Fruit fly (Drosophila melanogaster) whole organism, embryonic: Measurements from ENCODE around the gene retm.

Experiments
- CG10267 ChIP-seq: fragments of 200-800 bp; sonication (Bioruptor generic); optimal IDR thresholded peaks from 2 replicates; lab custom pipeline; 2018; ENCODE audit warnings: missing biosample characterization, mild to moderate bottlenecking, missing genetic modification characterization, moderate library complexity
- CG10979 ChIP-seq: fragments of 200-800 bp; sonication (Bioruptor generic); optimal IDR thresholded peaks from 2 replicates; lab custom pipeline; 2018; ENCODE audit warnings: missing biosample characterization, mild to moderate bottlenecking, missing genetic modification characterization, moderate library complexity
- CG11723 ChIP-seq: fragments of 200-800 bp; sonication (Bioruptor generic); optimal IDR thresholded peaks from 2 replicates; lab custom pipeline; 2017; ENCODE audit warnings: missing biosample characterization, mild to moderate bottlenecking, missing genetic modification characterization
- CG1233 ChIP-seq: fragments of 200-800 bp; sonication (Bioruptor generic); optimal IDR thresholded peaks from 4 replicates; lab custom pipeline; 2018; ENCODE audit warnings: missing biosample characterization, mild to moderate bottlenecking, missing genetic modification characterization
- CG12659 ChIP-seq: fragments of 200-800 bp; sonication (Bioruptor generic); optimal IDR thresholded peaks from 3 replicates; lab custom pipeline; 2017; ENCODE audit warnings: mild to moderate bottlenecking, missing biosample characterization, missing genetic modification reagents, missing genetic modification characterization
- CG1603 ChIP-seq: fragments of 200-800 bp; sonication (Bioruptor generic); optimal IDR thresholded peaks from 2 replicates; lab custom pipeline; 2019; ENCODE audit warnings: missing biosample characterization, mild to moderate bottlenecking, missing genetic modification characterization, moderate library complexity
- CG17361 ChIP-seq: fragments of 200-800 bp; sonication (Bioruptor generic); IDR thresholded peaks from 3 replicates; pipeline ENCODE4 v1.3.6; 2022; ENCODE audit warnings: missing biosample characterization, missing genetic modification characterization
- CG1792 ChIP-seq: fragments of 200-800 bp; sonication (Bioruptor generic); optimal IDR thresholded peaks from 2 replicates; lab custom pipeline; 2016; ENCODE audit warnings: missing biosample characterization, missing genetic modification characterization
- CG18011 ChIP-seq: fragments of 200-800 bp; sonication (Bioruptor generic); optimal IDR thresholded peaks from 2 replicates; lab custom pipeline; 2017; ENCODE audit warnings: missing biosample characterization, missing genetic modification characterization, mild to moderate bottlenecking, moderate library complexity, missing genotype
- CG2116 ChIP-seq: fragments of 200-800 bp; sonication (Bioruptor generic); optimal IDR thresholded peaks from 3 replicates; lab custom pipeline; 2018; ENCODE audit warnings: missing biosample characterization, mild to moderate bottlenecking, missing genetic modification characterization
- CG2889 ChIP-seq: fragments of 200-800 bp; sonication (Bioruptor generic); IDR thresholded peaks from 3 replicates; pipeline ENCODE4 v1.3.6; 2022; ENCODE audit warnings: missing biosample characterization, missing genetic modification characterization
- CG31365 ChIP-seq: fragments of 200-800 bp; sonication (Bioruptor generic); optimal IDR thresholded peaks from 2 replicates; lab custom pipeline; 2018; ENCODE audit warnings: missing biosample characterization, mild to moderate bottlenecking, missing genetic modification characterization
- CG32772 ChIP-seq: fragments of 200-800 bp; sonication (Bioruptor generic); IDR thresholded peaks from 2 replicates; pipeline ENCODE4 v1.3.6; 2022; ENCODE audit warnings: missing biosample characterization, missing genetic modification characterization
- CG4328 ChIP-seq: fragments of 200-800 bp; sonication (Bioruptor generic); optimal IDR thresholded peaks from 3 replicates; lab custom pipeline; 2017; ENCODE audit warnings: missing biosample characterization, missing genetic modification reagents, missing genetic modification characterization
- CG43689 ChIP-seq: fragments of 200-800 bp; sonication (Bioruptor generic); IDR thresholded peaks from 2 replicates; pipeline ENCODE4 v1.3.6; 2022; ENCODE audit warnings: missing biosample characterization, missing genetic modification characterization
- CG4617 ChIP-seq: fragments of 200-800 bp; sonication (Bioruptor generic); optimal IDR thresholded peaks from 3 replicates; lab custom pipeline; 2016; ENCODE audit warnings: missing biosample characterization, missing genetic modification characterization, borderline replicate concordance
- CG6254 ChIP-seq: fragments of 200-800 bp; sonication (Bioruptor generic); optimal IDR thresholded peaks from 3 replicates; lab custom pipeline; 2017; ENCODE audit warnings: mild to moderate bottlenecking, missing biosample characterization, missing genetic modification reagents, missing genetic modification characterization
- CG7928 ChIP-seq: fragments of 200-800 bp; sonication (Bioruptor generic); optimal IDR thresholded peaks from 2 replicates; lab custom pipeline; 2017; ENCODE audit warnings: missing biosample characterization, mild to moderate bottlenecking, missing genetic modification characterization
- CTCF ChIP-seq: fragments of 200-800 bp; sonication (Bioruptor generic); optimal IDR thresholded peaks from 2 replicates; lab custom pipeline; 2017; ENCODE audit warnings: missing biosample characterization, mild to moderate bottlenecking, missing genetic modification characterization, moderate library complexity
- Gsc ChIP-seq: fragments of 200-800 bp; sonication (Bioruptor generic); IDR thresholded peaks from 2 replicates; pipeline ENCODE4 v1.3.6; 2022; ENCODE audit warnings: missing biosample characterization, missing genetic modification characterization
- HHEX ChIP-seq: fragments of 200-800 bp; sonication (Bioruptor generic); optimal IDR thresholded peaks from 3 replicates; lab custom pipeline; 2017; ENCODE audit warnings: missing biosample characterization, mild to moderate bottlenecking, missing genetic modification characterization, missing genetic modification reagents
- HmgZ ChIP-seq: fragments of 200-800 bp; sonication (Bioruptor generic); optimal IDR thresholded peaks from 2 replicates; lab custom pipeline; 2018; ENCODE audit warnings: missing biosample characterization, mild to moderate bottlenecking, missing genetic modification characterization
- Hr51 ChIP-seq, 2 experiments: fragments of 200-800 bp; sonication (Bioruptor generic); optimal IDR thresholded peaks; 2 replicates in 1 of 2; 3 replicates in 1 of 2; lab custom pipeline; 2016 to 2018; ENCODE audit warnings: missing biosample characterization in 2 of 2, missing genetic modification characterization in 2 of 2, mild to moderate bottlenecking in 1 of 2, moderate library complexity in 1 of 2
- Hr78 ChIP-seq, 2 experiments: fragments of 200-800 bp in 1 of 2; fragments of >200 bp in 1 of 2; sonication (Bioruptor generic) in 1 of 2; optimal IDR thresholded peaks; 2 replicates each; lab custom pipeline; 2017 to 2019; ENCODE audit warnings: missing biosample characterization in 2 of 2, missing genetic modification characterization in 2 of 2, mild to moderate bottlenecking in 1 of 2, moderate library complexity in 1 of 2
- Meics ChIP-seq: fragments of 200-800 bp; sonication (Bioruptor generic); optimal IDR thresholded peaks from 2 replicates; lab custom pipeline; 2017; ENCODE audit warnings: missing biosample characterization, mild to moderate bottlenecking, missing genetic modification characterization
- Nf-YC ChIP-seq: fragments of 200-800 bp; optimal IDR thresholded peaks from 3 replicates; lab custom pipeline; 2019; ENCODE audit warnings: missing biosample characterization, mild to moderate bottlenecking, missing genetic modification characterization, moderate library complexity
- Poxn ChIP-seq: fragments of 200-800 bp; sonication (Bioruptor generic); IDR thresholded peaks from 2 replicates; pipeline ENCODE4 v1.3.6; 2022; ENCODE audit warnings: missing biosample characterization, missing genetic modification characterization
- Scr ChIP-seq: fragments of 200-800 bp; sonication (Bioruptor generic); IDR thresholded peaks from 2 replicates; pipeline ENCODE4 v1.3.6; 2022; ENCODE audit warnings: missing biosample characterization, missing genetic modification characterization; ENCODE audit not compliant: partially characterized antibody
- Xbp1 ChIP-seq: fragments of 200-800 bp; sonication (Bioruptor generic); optimal IDR thresholded peaks from 3 replicates; lab custom pipeline; 2016; ENCODE audit warnings: missing biosample characterization, mild to moderate bottlenecking, missing genetic modification characterization
- Xrp1 ChIP-seq: fragments of 200-800 bp; sonication (Bioruptor generic); IDR thresholded peaks from 2 replicates; pipeline ENCODE4 v1.3.6; 2022; ENCODE audit warnings: missing biosample characterization, missing genetic modification characterization
- ato ChIP-seq: fragments of 200-800 bp; sonication (Bioruptor generic); IDR thresholded peaks from 2 replicates; pipeline ENCODE4 v1.3.6; 2022; ENCODE audit warnings: missing biosample characterization, missing genetic modification characterization; ENCODE audit not compliant: partially characterized antibody
- bab2 ChIP-seq: fragments of 200-800 bp; sonication (Bioruptor generic); optimal IDR thresholded peaks from 2 replicates; lab custom pipeline; 2016; ENCODE audit warnings: missing biosample characterization, missing genetic modification characterization
- cato ChIP-seq: fragments of 200-800 bp; sonication (Bioruptor generic); optimal IDR thresholded peaks from 2 replicates; lab custom pipeline; 2016; ENCODE audit warnings: missing biosample characterization, missing genetic modification characterization, borderline replicate concordance
- cg ChIP-seq: fragments of 200-800 bp; sonication (Bioruptor generic); optimal IDR thresholded peaks from 3 replicates; lab custom pipeline; 2019; ENCODE audit warnings: missing biosample characterization, mild to moderate bottlenecking, missing genetic modification characterization, moderate library complexity
- fd102C ChIP-seq: fragments of 200-800 bp; sonication (Bioruptor generic); optimal IDR thresholded peaks from 2 replicates; lab custom pipeline; 2018; ENCODE audit warnings: missing biosample characterization, mild to moderate bottlenecking, missing genetic modification characterization, moderate library complexity
- ftz-f1 ChIP-seq: fragments of 200-800 bp; sonication (Bioruptor generic); optimal IDR thresholded peaks from 2 replicates; lab custom pipeline; 2016; ENCODE audit warnings: missing biosample characterization, missing genetic modification characterization
- fu2 ChIP-seq: fragments of 200-800 bp; sonication (Bioruptor generic); optimal IDR thresholded peaks from 2 replicates; lab custom pipeline; 2016; ENCODE audit warnings: missing biosample characterization, missing genetic modification characterization
- lbe ChIP-seq: fragments of 200-800 bp; sonication (Bioruptor generic); optimal IDR thresholded peaks from 2 replicates; lab custom pipeline; 2016; ENCODE audit warnings: missing biosample characterization, mild to moderate bottlenecking, missing genetic modification characterization
- nau ChIP-seq: fragments of 200-800 bp; sonication (Bioruptor generic); optimal IDR thresholded peaks from 3 replicates; lab custom pipeline; 2017; ENCODE audit warnings: missing biosample characterization, mild to moderate bottlenecking, missing genetic modification characterization, missing genetic modification reagents
- pnt ChIP-seq: fragments of 200-800 bp; sonication (Bioruptor generic); optimal IDR thresholded peaks from 3 replicates; lab custom pipeline; 2016; ENCODE audit warnings: missing biosample characterization, missing genetic modification characterization
- prd ChIP-seq, 3 experiments: fragments of >200 bp in 2 of 3; fragments of 200-800 bp in 1 of 3; sonication (Bioruptor generic) in 1 of 3; optimal IDR thresholded peaks in 2 of 3; IDR thresholded peaks in 1 of 3; 2 replicates in 2 of 3; 3 replicates in 1 of 3; pipeline versions ENCODE4 v1.3.6 to Lab custom; 2017 to 2022; ENCODE audit warnings: missing biosample characterization in 1 of 3, missing genetic modification characterization in 1 of 3
- scrt ChIP-seq: fragments of 200-800 bp; sonication (Bioruptor generic); optimal IDR thresholded peaks from 2 replicates; lab custom pipeline; 2018; ENCODE audit warnings: missing biosample characterization, mild to moderate bottlenecking, missing genetic modification characterization, moderate library complexity
- sd ChIP-seq: fragments of 200-800 bp; sonication (Bioruptor generic); optimal IDR thresholded peaks from 3 replicates; lab custom pipeline; 2018; ENCODE audit warnings: missing biosample characterization, mild to moderate bottlenecking, missing genetic modification characterization, moderate library complexity
- sisA ChIP-seq: fragments of 200-800 bp; sonication (Bioruptor generic); IDR thresholded peaks from 2 replicates; pipeline ENCODE4 v1.3.6; 2022; ENCODE audit warnings: missing biosample characterization, missing genetic modification characterization
- slp2 ChIP-seq: fragments of 200-800 bp; sonication (Bioruptor generic); optimal IDR thresholded peaks from 2 replicates; lab custom pipeline; 2016; ENCODE audit warnings: missing biosample characterization, missing genetic modification characterization
- toy ChIP-seq: fragments of 200-800 bp; sonication (Bioruptor generic); IDR thresholded peaks from 2 replicates; pipeline ENCODE4 v1.3.6; 2022; ENCODE audit warnings: missing biosample characterization, missing genetic modification characterization
- zen2 ChIP-seq: fragments of 200-800 bp; sonication (Bioruptor generic); IDR thresholded peaks from 3 replicates; pipeline ENCODE4 v1.3.6; 2022; ENCODE audit warnings: missing biosample characterization, missing genetic modification characterization; ENCODE audit not compliant: partially characterized antibody
- zfh1 ChIP-seq: fragments of 200-800 bp; sonication (Bioruptor generic); IDR thresholded peaks from 3 replicates; pipeline ENCODE4 v1.3.6; 2022; ENCODE audit warnings: missing biosample characterization, missing genetic modification characterization

retm gene

dm6 chr2L:6479226-6479906 lies 23.6 kb upstream of the retm start (continued):
- no peak for TF ChIP-seq CG32772 (GFP tag; lab: Robert Waterston, UW)
- peak in 1 of 2 experiments; percentile 4 for TF ChIP-seq Hr78 (GFP tag; optimal IDR thresholded peaks at IDR 0.05; lab: Kevin White, UChicago)
- TF ChIP-seq Meics = peak; percentile 55
- TF ChIP-seq CG1603 (tag; lab: Kevin White, UChicago) = peak; percentile 25
- no peak for TF ChIP-seq CG18011 (GFP tag; lab: Kevin White, UChicago)
- peak; percentile 1 for TF ChIP-seq lbe
- no peak for TF ChIP-seq CG43689
- TF ChIP-seq cato = no peak
- TF ChIP-seq Hr51 (GFP tag; optimal IDR thresholded peaks at IDR 0.05; lab: Kevin White, UChicago) = no peak
- TF ChIP-seq HmgZ (tag; lab: Kevin White, UChicago) = peak; percentile 77
- peak; percentile 62 for TF ChIP-seq CG31365 (tag; lab: Kevin White, UChicago)
- peak; percentile 25 for TF ChIP-seq ftz-f1
- peak; percentile 65 for TF ChIP-seq HHEX (GFP tag; lab: Kevin White, UChicago)
- no peak for TF ChIP-seq CG1792
- TF ChIP-seq CTCF (GFP tag; lab: Kevin White, UChicago) = no peak
- no peak for TF ChIP-seq slp2 (GFP tag; lab: Kevin White, UChicago)
- peak; percentile 90 for TF ChIP-seq cg
- no peak for TF ChIP-seq bab2
- no peak for TF ChIP-seq Poxn (GFP tag; lab: Robert Waterston, UW)
- no peak for TF ChIP-seq toy
- peak; percentile 27 for TF ChIP-seq CG6254 (GFP tag; lab: Kevin White, UChicago)
- no peak for TF ChIP-seq CG2889
- peak; percentile 38 for TF ChIP-seq CG12659
- TF ChIP-seq pnt (GFP tag; lab: Kevin White, UChicago) = peak; percentile 9
- TF ChIP-seq Xbp1 = peak; percentile 27
- TF ChIP-seq Nf-YC (tag; lab: Kevin White, UChicago) = peak; percentile 60
- no peak for TF ChIP-seq CG4617 (GFP tag; lab: Kevin White, UChicago)
- TF ChIP-seq nau = peak; percentile 57
- peak; percentile 8 for TF ChIP-seq CG10267 (tag; lab: Kevin White, UChicago)
- no peak for TF ChIP-seq Gsc (GFP tag; lab: Robert Waterston, UW)
- peak; percentile 63 for TF ChIP-seq CG1233 (GFP tag; lab: Kevin White, UChicago)
- TF ChIP-seq fd102C (GFP tag; lab: Kevin White, UChicago) = no peak
- TF ChIP-seq fu2 (GFP tag; lab: Kevin White, UChicago) = peak; percentile 24
- no peak for TF ChIP-seq CG10979 (tag; lab: Kevin White, UChicago)
- TF ChIP-seq CG4328 (GFP tag; lab: Kevin White, UChicago) = peak; percentile 72
- TF ChIP-seq Xrp1 (GFP tag; lab: Robert Waterston, UW) = peak; percentile 20; the same call in 1 of the 2 replicates
- peak; percentile 97 for TF ChIP-seq scrt (GFP tag; lab: Kevin White, UChicago)
- TF ChIP-seq zfh1 (GFP tag; lab: Robert Waterston, UW) = no peak
- TF ChIP-seq ato (GFP tag; lab: Robert Waterston, UW) = no peak
- no peak for TF ChIP-seq CG7928 (GFP tag; lab: Kevin White, UChicago)
- TF ChIP-seq zen2 (GFP tag; lab: Robert Waterston, UW) = no peak
- no peak for TF ChIP-seq sisA (GFP tag; lab: Robert Waterston, UW)
- peak; percentile 20 for TF ChIP-seq sd (tag; lab: Kevin White, UChicago)
- TF ChIP-seq CG11723 (GFP tag; lab: Kevin White, UChicago) = peak; percentile 15
- TF ChIP-seq prd (optimal IDR thresholded peaks at IDR 0.05; lab: Kevin White, UChicago) = no peak
- TF ChIP-seq prd (GFP tag; IDR thresholded peaks at IDR 0.05; lab: Robert Waterston, UW) = no peak
- no peak for TF ChIP-seq CG2116 (GFP tag; lab: Kevin White, UChicago)
- peak; percentile 9; the same call in 1 of the 3 replicates for TF ChIP-seq CG17361 (GFP tag; lab: Robert Waterston, UW)
- TF ChIP-seq Scr (GFP tag; lab: Robert Waterston, UW) = no peak
